Fruit fly (Drosophila melanogaster) whole organism, wandering third instar larva: ENCODE measurements around the gene Prosalpha6T.

Experiments
- Dif ChIP-seq: fragments of 200-275, 200-300 bp; sonication (Bioruptor generic); optimal IDR thresholded peaks from 2 replicates; lab custom pipeline; 2018; ENCODE audit warnings: missing biosample characterization, missing genetic modification characterization; ENCODE audit not compliant: partially characterized antibody
- br ChIP-seq: fragments of 200-800 bp; sonication (Bioruptor generic); optimal IDR thresholded peaks from 2 replicates; lab custom pipeline; 2016; ENCODE audit warnings: missing biosample characterization, missing genetic modification characterization

- TF ChIP-seq Dif (GFP tag; lab: Kevin White, UChicago) (peak; percentile 51), br (no peak)
Measured at dm6 chr2L:13203437-13204137, 28.3 kb upstream of the Prosalpha6T start, which contains the start of gene Pect.
